Worm (Caenorhabditis elegans): ENCODE results near the gene C10B5.3.

The C10B5.3 gene

DNA sequence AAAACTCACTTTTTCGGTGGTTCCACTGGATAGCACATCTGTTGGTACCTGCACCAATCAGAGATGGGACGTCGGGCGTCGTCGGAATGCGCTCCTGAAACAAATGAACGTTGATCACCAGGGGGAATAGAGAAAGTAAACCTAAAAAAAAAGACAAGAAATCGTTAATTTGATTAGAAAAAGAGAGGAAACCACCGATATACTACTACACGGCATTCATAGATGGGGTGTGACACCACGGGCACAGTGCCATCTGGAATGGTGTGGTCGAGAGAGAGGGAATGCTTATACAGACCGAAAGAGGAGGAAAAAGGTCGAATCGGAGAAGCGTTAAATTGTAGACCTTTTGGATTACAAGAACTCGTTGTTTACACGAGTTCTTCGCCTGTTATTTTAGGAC, at the start of gene C10B5.3:
TSS of gene C10B5.3 (minus strand) at position 101 of the 400 bp plus-strand sequence.
- TF ChIP-seq duxl-1 (tag; optimal IDR thresholded peaks at IDR 0.05; ENCODE audit: poor library complexity) (no peak), Y105C5A.15 (GFP tag; IDR thresholded peaks at IDR 0.05) (0 out of 2 replicates have a peak, but pooled peaks have one; percentile 32), unc-62 (GFP tag; optimal IDR thresholded peaks at IDR 0.05 in 1 of 2) (peak in 1 of 2 experiments; percentile 72), unc-62 (tag; optimal IDR thresholded peaks at IDR 0.05) (no peak)

DNA sequence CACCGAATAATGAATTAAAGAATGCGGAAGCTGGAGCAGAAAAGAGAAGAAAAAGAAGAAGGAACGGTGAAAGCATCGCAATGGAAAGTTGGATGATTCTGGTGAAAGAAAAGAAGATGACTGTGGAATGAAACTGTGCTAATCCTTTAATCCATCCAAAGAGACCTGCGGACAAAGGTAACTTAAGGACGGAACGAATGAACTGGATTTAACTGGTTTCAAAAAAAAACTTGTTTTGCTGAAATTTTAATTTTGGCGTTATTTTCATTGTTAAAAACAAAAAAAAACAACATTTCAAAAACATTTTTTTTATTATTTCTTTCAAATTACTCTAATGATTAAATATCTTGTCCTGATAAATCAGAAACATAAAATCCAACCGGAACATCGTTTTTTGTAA, 48.9 kb upstream of the C10B5.3 start, which contains the start of gene grl-12:
TSS of gene grl-12 (minus strand) at position 101 of the 400 bp plus-strand sequence.
- TF ChIP-seq mdl-1 (tag; optimal IDR thresholded peaks at IDR 0.05) (no peak), nhr-77 (tag; optimal IDR thresholded peaks at IDR 0.05) (no peak), F26F4.8 (GFP tag; conservative IDR thresholded peaks at IDR 0.05) (no peak), nhr-111 (GFP tag; optimal IDR thresholded peaks at IDR 0.05) (no peak), pha-4 (GFP tag; IDR thresholded peaks at IDR 0.05) (no peak), pha-4 (tag; optimal IDR thresholded peaks at IDR 0.05) (no peak), nhr-11 (tag; optimal IDR thresholded peaks at IDR 0.05) (no peak), ama-1 (optimal IDR thresholded peaks at IDR 0.05) (no peak)

DNA sequence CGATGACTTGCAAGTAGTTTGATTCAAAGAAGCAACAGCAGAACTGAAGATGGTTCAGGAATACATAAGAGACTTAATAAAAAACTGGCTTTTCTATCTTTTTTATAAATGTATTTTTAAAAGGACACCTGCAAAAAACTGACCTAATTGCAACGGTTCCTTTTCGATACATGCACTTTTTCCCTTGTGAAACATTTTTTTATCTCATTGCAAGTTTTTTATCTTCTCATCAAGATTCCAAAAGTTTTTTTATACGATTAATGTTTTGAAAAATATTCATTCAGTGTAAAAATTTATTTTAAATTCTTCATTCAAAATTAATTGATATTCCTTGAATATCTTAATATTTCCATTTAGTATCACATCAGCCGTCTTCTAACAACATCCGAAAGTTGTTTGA, 47.6 kb upstream of the C10B5.3 start, which contains the start of gene oac-29:
TSS of gene oac-29 (minus strand) at position 101 of the 400 bp plus-strand sequence.
- TF ChIP-seq aha-1 (tag) (peak; percentile 33), nhr-102 (tag; optimal IDR thresholded peaks at IDR 0.05) (no peak)

DNA sequence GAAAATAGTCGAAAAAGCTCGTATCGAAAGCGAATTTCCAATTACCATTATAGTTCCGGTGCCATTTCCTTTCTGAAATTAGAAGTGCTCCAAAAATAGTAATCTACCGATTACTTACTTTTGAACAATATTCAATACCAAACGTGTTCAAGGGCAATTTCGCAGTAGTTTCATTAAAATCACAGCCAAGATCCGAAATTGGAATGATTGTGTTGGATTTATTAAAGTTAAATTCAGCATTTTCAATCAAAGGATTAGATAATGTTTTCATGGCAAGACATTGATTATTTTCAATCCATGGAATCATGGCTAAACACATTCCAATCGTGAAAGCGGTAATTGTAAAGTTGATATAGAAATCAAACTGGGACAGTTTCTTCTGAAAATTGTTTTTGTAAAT, 44.8 kb upstream of the C10B5.3 start:
- TF ChIP-seq aha-1 (tag), result peak; percentile 91
- no peak for TF ChIP-seq zag-1 (tag; optimal IDR thresholded peaks at IDR 0.05)

DNA sequence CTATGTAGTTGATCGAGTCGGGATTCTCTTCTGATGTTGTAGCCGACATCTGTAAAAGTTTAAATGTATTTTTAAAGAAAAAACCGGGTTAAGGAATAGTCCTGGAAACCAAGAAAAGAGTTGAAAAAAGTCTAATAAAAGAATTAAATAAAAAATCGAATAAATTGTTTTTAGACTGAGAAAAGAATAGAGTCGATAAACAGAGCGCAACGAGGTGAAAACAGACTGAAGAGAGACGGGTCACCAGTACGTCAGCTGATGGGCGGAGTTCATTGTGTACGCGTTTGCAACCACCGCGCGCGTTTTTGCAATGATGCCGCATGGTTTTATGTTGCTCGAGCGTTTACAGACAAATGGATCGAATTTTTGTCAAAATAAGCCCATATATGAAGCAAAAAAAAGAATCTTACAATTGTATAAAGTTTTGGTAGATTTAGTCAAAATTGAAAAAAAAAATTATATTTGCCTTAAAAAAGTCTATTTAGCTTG, 43.3 kb upstream of the C10B5.3 start, which contains the start of gene atg-18:
TSS of gene atg-18 (minus strand) at position 51 of the 489 bp plus-strand sequence.
- TF ChIP-seq nhr-102 (tag; optimal IDR thresholded peaks at IDR 0.05) (peak; percentile 51), F10B5.3 (tag; optimal IDR thresholded peaks at IDR 0.05) (no peak), duxl-1 (tag; optimal IDR thresholded peaks at IDR 0.05; ENCODE audit: poor library complexity) (no peak), spr-1 (tag; optimal IDR thresholded peaks at IDR 0.05) (peak; percentile 11), dpl-1 (GFP tag; optimal IDR thresholded peaks at IDR 0.05) (peak; percentile 30), nhr-77 (tag; optimal IDR thresholded peaks at IDR 0.05) (peak; percentile 43), set-16 (GFP tag; IDR thresholded peaks at IDR 0.05) (no peak), daf-16 (GFP tag; optimal IDR thresholded peaks at IDR 0.05) (peak in 1 of 2 experiments; percentile 64), daf-16 (tag; optimal IDR thresholded peaks at IDR 0.05) (peak; percentile 80), jun-1 (tag; optimal IDR thresholded peaks at IDR 0.05) (no peak), ceh-28 (tag; optimal IDR thresholded peaks at IDR 0.05) (no peak), nhr-42 (GFP tag; IDR thresholded peaks at IDR 0.05) (peak; percentile 42; the same call in 1 of the 2 replicates), rbr-2 (tag; optimal IDR thresholded peaks at IDR 0.05) (peak; percentile 67), dmd-9 (GFP tag; IDR thresholded peaks at IDR 0.05) (no peak), aha-1 (tag) (peak; percentile 93), tra-1 (GFP tag; IDR thresholded peaks at IDR 0.05) (no peak), egl-43 (GFP tag; IDR thresholded peaks at IDR 0.05) (no peak), php-3 (GFP tag; IDR thresholded peaks at IDR 0.05) (0 out of 2 replicates have a peak, but pooled peaks have one; percentile 28), snpc-1.2 (GFP tag; IDR thresholded peaks at IDR 0.05) (no peak), hlh-11 (tag; optimal IDR thresholded peaks at IDR 0.05) (peak; percentile 97), T20F7.1 (GFP tag; optimal IDR thresholded peaks at IDR 0.05) (peak; percentile 18), madf-9 (GFP tag; conservative IDR thresholded peaks at IDR 0.05) (peak; percentile 42; the same call in 1 of the 2 replicates), unc-62 (GFP tag; optimal IDR thresholded peaks at IDR 0.05 in 1 of 2) (peak in 1 of 2 experiments; percentile 47), unc-62 (tag; optimal IDR thresholded peaks at IDR 0.05) (no peak), aly-2 (tag; optimal IDR thresholded peaks at IDR 0.05) (no peak), nhr-111 (GFP tag; optimal IDR thresholded peaks at IDR 0.05) (no peak), hmg-1.1 (GFP tag; IDR thresholded peaks at IDR 0.05) (peak; percentile 71), ceh-20 (GFP tag; IDR thresholded peaks at IDR 0.05) (peak; percentile 56; the same call in 1 of the 2 replicates), mdl-1 (tag; optimal IDR thresholded peaks at IDR 0.05) (peak; percentile 17 to 57), dmd-6 (GFP tag; IDR thresholded peaks at IDR 0.05) (peak; percentile 76), dmd-8 (GFP tag; IDR thresholded peaks at IDR 0.05) (no peak), nhr-25 (tag; optimal IDR thresholded peaks at IDR 0.05; ENCODE audit: borderline replicate concordance, insufficient read depth) (peak; percentile 22), pha-4 (GFP tag; IDR thresholded peaks at IDR 0.05) (no peak), pha-4 (tag; optimal IDR thresholded peaks at IDR 0.05) (peak; percentile 30), T26A8.4 (GFP tag; IDR thresholded peaks at IDR 0.05) (no peak; the same call in 1 of the 2 replicates), dve-1 (tag; optimal IDR thresholded peaks at IDR 0.05; ENCODE audit: insufficient read depth) (peak; percentile 81)

Data from whole organism, L4 larva.